Worm (Caenorhabditis elegans) whole organism, late embryonic: ENCODE data around the gene timp-1.

Experiments used
- dve-1 ChIP-seq: sonication (generic microtip); optimal IDR thresholded peaks from 2 replicates; lab custom pipeline; 2017; ENCODE audit warnings: antibody characterized with exemption, mild to moderate bottlenecking, missing genetic modification characterization, missing compliant biosample characterization
- sox-2 ChIP-seq: fragments of 200-800 bp; sonication (Bioruptor generic); IDR thresholded peaks from 2 replicates; pipeline ENCODE4 v1.3.6; 2022; ENCODE audit warnings: missing genetic modification reagents, missing genetic modification characterization, missing compliant biosample characterization

ce11 chrV:8163199-8163598 is 43.8 kb upstream of the timp-1 start:
- TF ChIP-seq dve-1 (no peak), sox-2 (no peak)
